Worm (Caenorhabditis elegans) whole organism, L2 larva: ENCODE data around the gene F32D8.7.

Experiments used
- elt-1 ChIP-seq: fragments of 150-350 bp; optimal IDR thresholded peaks from 2 replicates; lab custom pipeline; 2014; ENCODE audit warnings: missing biosample characterization, missing genetic modification characterization
- mab-5 ChIP-seq: fragments of 150-350 bp; optimal IDR thresholded peaks from 2 replicates; lab custom pipeline; 2014; ENCODE audit warnings: missing biosample characterization, missing genetic modification characterization
- mdl-1 ChIP-seq, 2 experiments: fragments of 150-350 bp in 1 of 2; sonication (generic microtip) in 1 of 2; optimal IDR thresholded peaks; 2 replicates each; lab custom pipeline; 2017; ENCODE audit warnings: missing biosample characterization in 2 of 2, missing genetic modification characterization in 2 of 2
- nhr-11 ChIP-seq: fragments of 150-350 bp; optimal IDR thresholded peaks from 2 replicates; lab custom pipeline; 2014; ENCODE audit warnings: missing biosample characterization, missing genetic modification characterization
- unc-55 ChIP-seq: fragments of 150-350 bp; sonication (generic microtip); optimal IDR thresholded peaks from 3 replicates; lab custom pipeline; 2014; ENCODE audit warnings: missing biosample characterization, missing genetic modification reagents, missing genetic modification characterization
- ztf-4 ChIP-seq: fragments of 150-350 bp; optimal IDR thresholded peaks from 2 replicates; lab custom pipeline; 2014; ENCODE audit warnings: missing biosample characterization, missing genetic modification characterization

DNA sequence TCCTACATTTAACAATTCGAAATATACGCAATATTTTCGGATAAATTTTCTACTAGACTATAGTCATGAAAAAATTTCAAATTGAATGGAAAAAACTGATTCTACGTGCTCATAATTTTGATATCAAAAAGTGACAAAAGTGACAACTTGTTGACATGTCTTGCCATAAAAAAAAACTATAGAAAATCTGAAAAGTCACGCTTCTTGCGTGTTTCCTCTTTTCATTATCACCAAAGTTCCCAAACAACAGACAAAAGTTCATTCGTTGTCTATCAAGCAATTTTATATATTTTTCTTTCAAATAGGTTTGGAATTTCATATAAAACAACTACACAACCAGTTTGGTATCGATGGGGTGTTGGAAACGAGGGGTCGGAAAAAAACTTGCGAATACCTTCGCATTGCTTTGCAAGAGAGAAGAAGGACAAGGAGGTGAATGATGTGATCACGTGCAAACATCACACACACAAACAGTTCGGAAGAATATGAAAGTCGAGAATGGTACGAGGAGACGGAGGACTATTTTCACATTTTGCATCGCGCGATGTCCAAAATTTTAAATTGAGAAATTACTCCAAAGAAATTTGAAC lies 39.1 kb upstream of the F32D8.7 start:
- TF ChIP-seq unc-55 (no peak), elt-1 (tag; lab: Kevin White, UChicago) (no peak), ztf-4 (tag; lab: Kevin White, UChicago) (no peak), nhr-11 (tag; lab: Kevin White, UChicago) (no peak), mdl-1 (tag; optimal IDR thresholded peaks at IDR 0.05; lab: Kevin White, UChicago) (no peak), mab-5 (tag; lab: Kevin White, UChicago) (no peak)
